Worm (Caenorhabditis elegans) whole organism, L3 larva: ENCODE data around the gene ech-6.

Experiments
- ZK546.5 ChIP-seq: sonication (generic microtip); optimal IDR thresholded peaks from 2 replicates; lab custom pipeline; 2017; ENCODE audit warnings: missing biosample characterization, missing genetic modification characterization
- aly-2 ChIP-seq: fragments of 150-350 bp; optimal IDR thresholded peaks from 2 replicates; lab custom pipeline; 2014; ENCODE audit warnings: missing biosample characterization, missing genetic modification characterization
- ceh-16 ChIP-seq: sonication (generic microtip); optimal IDR thresholded peaks from 2 replicates; lab custom pipeline; 2017; ENCODE audit warnings: missing biosample characterization, missing genetic modification characterization
- ceh-28 ChIP-seq: fragments of 150-350 bp; optimal IDR thresholded peaks from 2 replicates; lab custom pipeline; 2014; ENCODE audit warnings: missing biosample characterization, missing genetic modification reagents, missing genetic modification characterization
- ceh-82 ChIP-seq: fragments of 150-350 bp; optimal IDR thresholded peaks from 2 replicates; lab custom pipeline; 2014; ENCODE audit warnings: missing biosample characterization, missing genetic modification characterization
- ceh-9 ChIP-seq: sonication (generic microtip); optimal IDR thresholded peaks from 2 replicates; lab custom pipeline; 2018; ENCODE audit warnings: missing biosample characterization, missing genetic modification characterization
- daf-12 ChIP-seq: fragments of 150-350 bp; optimal IDR thresholded peaks from 2 replicates; lab custom pipeline; 2014; ENCODE audit warnings: missing biosample characterization, missing genetic modification reagents, missing genetic modification characterization
- egl-5 ChIP-seq: fragments of 150-350 bp; optimal IDR thresholded peaks from 2 replicates; lab custom pipeline; 2017; ENCODE audit warnings: missing biosample characterization, missing genetic modification reagents, missing genetic modification characterization, inconsistent platforms
- elt-2 ChIP-seq: sonication (generic microtip); optimal IDR thresholded peaks from 2 replicates; lab custom pipeline; 2016; ENCODE audit warnings: missing genetic modification reagents, mild to moderate bottlenecking, missing genetic modification characterization, missing compliant biosample characterization
- elt-3 ChIP-seq, 3 experiments: fragments of 150-350 bp in 1 of 3; sonication (generic microtip) in 2 of 3; optimal IDR thresholded peaks; 2 replicates in 2 of 3; 4 replicates in 1 of 3; lab custom pipeline; 2014 to 2017; ENCODE audit warnings: missing biosample characterization in 3 of 3, missing genetic modification characterization in 3 of 3
- eor-1 ChIP-seq, 2 experiments: fragments of 150-350 bp; optimal IDR thresholded peaks; 2 replicates each; lab custom pipeline; 2014 to 2018; ENCODE audit warnings: missing biosample characterization in 2 of 2, missing genetic modification characterization in 2 of 2
- fkh-10 ChIP-seq: sonication (generic microtip); optimal IDR thresholded peaks from 2 replicates; lab custom pipeline; 2017; ENCODE audit warnings: missing biosample characterization, missing genetic modification reagents, missing genetic modification characterization
- hmg-11 ChIP-seq: sonication (generic microtip); optimal IDR thresholded peaks from 2 replicates; lab custom pipeline; 2016; ENCODE audit warnings: missing genetic modification characterization, missing compliant biosample characterization
- jun-1 ChIP-seq: fragments of 150-350 bp; optimal IDR thresholded peaks from 2 replicates; lab custom pipeline; 2014; ENCODE audit warnings: missing biosample characterization, missing genetic modification reagents, missing genetic modification characterization
- lin-15B ChIP-seq: fragments of 150-350 bp; optimal IDR thresholded peaks from 2 replicates; lab custom pipeline; 2014; ENCODE audit warnings: missing biosample characterization, missing genetic modification characterization
- lsy-12 ChIP-seq: sonication (generic microtip); optimal IDR thresholded peaks from 2 replicates; lab custom pipeline; 2016; ENCODE audit warnings: mild to moderate bottlenecking, missing genetic modification characterization, missing compliant biosample characterization
- mdl-1 ChIP-seq: fragments of 150-350 bp; optimal IDR thresholded peaks from 2 replicates; lab custom pipeline; 2014; ENCODE audit warnings: missing biosample characterization, missing genetic modification characterization
- mml-1 ChIP-seq: fragments of 150-350 bp; sonication (generic microtip); optimal IDR thresholded peaks from 3 replicates; lab custom pipeline; 2014; ENCODE audit warnings: missing biosample characterization, missing genetic modification characterization
- nfya-1 ChIP-seq: sonication (generic microtip); optimal IDR thresholded peaks from 2 replicates; lab custom pipeline; 2017; ENCODE audit warnings: missing genetic modification characterization, mild to moderate bottlenecking, missing compliant biosample characterization, antibody characterized with exemption, moderate library complexity; ENCODE audit not compliant: insufficient read depth
- nhr-11 ChIP-seq: fragments of 150-350 bp; optimal IDR thresholded peaks from 2 replicates; lab custom pipeline; 2014; ENCODE audit warnings: missing biosample characterization, missing genetic modification characterization
- nhr-12 ChIP-seq: fragments of 150-350 bp; optimal IDR thresholded peaks from 2 replicates; lab custom pipeline; 2014; ENCODE audit warnings: missing biosample characterization, missing genetic modification characterization
- nhr-23 ChIP-seq: fragments of 150-350 bp; optimal IDR thresholded peaks from 2 replicates; lab custom pipeline; 2014; ENCODE audit warnings: missing biosample characterization, missing genetic modification reagents, missing genetic modification characterization
- nhr-237 ChIP-seq: fragments of 150-350 bp; optimal IDR thresholded peaks from 2 replicates; lab custom pipeline; 2014; ENCODE audit warnings: missing biosample characterization, missing genetic modification characterization
- nhr-25 ChIP-seq: sonication (generic microtip); optimal IDR thresholded peaks from 2 replicates; lab custom pipeline; 2017; ENCODE audit warnings: missing biosample characterization, missing genetic modification characterization
- nhr-28 ChIP-seq: fragments of 150-350 bp; optimal IDR thresholded peaks from 2 replicates; lab custom pipeline; 2014; ENCODE audit warnings: missing biosample characterization, missing genetic modification characterization
- nhr-67 ChIP-seq: fragments of 150-350 bp; optimal IDR thresholded peaks from 2 replicates; lab custom pipeline; 2014; ENCODE audit warnings: missing biosample characterization, missing genetic modification characterization
- nhr-76 ChIP-seq: fragments of 150-350 bp; sonication (generic microtip); optimal IDR thresholded peaks from 5 replicates; lab custom pipeline; 2014; ENCODE audit warnings: missing biosample characterization, missing genetic modification characterization
- nhr-77 ChIP-seq: fragments of 150-350 bp; optimal IDR thresholded peaks from 2 replicates; lab custom pipeline; 2014; ENCODE audit warnings: missing biosample characterization, missing genetic modification characterization
- pha-4 ChIP-seq: fragments of 150-350 bp; optimal IDR thresholded peaks from 2 replicates; lab custom pipeline; 2014; ENCODE audit warnings: missing biosample characterization, missing genetic modification reagents, missing genetic modification characterization
- sea-2 ChIP-seq: fragments of 150-350 bp; sonication (generic microtip); optimal IDR thresholded peaks from 4 replicates; lab custom pipeline; 2014; ENCODE audit warnings: missing biosample characterization, missing genetic modification reagents, missing genetic modification characterization
- snpc-4 ChIP-seq: fragments of 150-350 bp; optimal IDR thresholded peaks from 2 replicates; lab custom pipeline; 2014; ENCODE audit warnings: missing biosample characterization, missing genetic modification characterization
- tbx-2 ChIP-seq: sonication (generic microtip); optimal IDR thresholded peaks from 2 replicates; lab custom pipeline; 2016; ENCODE audit warnings: mild to moderate bottlenecking, missing genetic modification characterization, missing compliant biosample characterization
- unc-39 ChIP-seq: sonication (generic microtip); optimal IDR thresholded peaks from 4 replicates; lab custom pipeline; 2017; ENCODE audit warnings: missing biosample characterization, missing genetic modification characterization
- unc-62 ChIP-seq: fragments of 150-350 bp; sonication (generic microtip); optimal IDR thresholded peaks from 4 replicates; lab custom pipeline; 2014; ENCODE audit warnings: missing biosample characterization, missing genetic modification reagents, missing genetic modification characterization
- ztf-11 ChIP-seq: fragments of 150-350 bp; optimal IDR thresholded peaks from 2 replicates; lab custom pipeline; 2014; ENCODE audit warnings: missing biosample characterization, missing genetic modification characterization

ech-6 gene

ce11 chrIII:9702665-9703252 is 49.9 kb downstream of the ech-6 start:
- no peak for TF ChIP-seq eor-1 (tag; optimal IDR thresholded peaks at IDR 0.05; lab: Kevin White, UChicago)
- TF ChIP-seq hmg-11 (tag; lab: Kevin White, UChicago): peak; percentile 28
- TF ChIP-seq nhr-76: no peak
- no peak for TF ChIP-seq lsy-12 (tag; lab: Kevin White, UChicago)
- TF ChIP-seq ceh-82 (tag; lab: Kevin White, UChicago): no peak
- no peak for TF ChIP-seq egl-5 (tag; lab: Kevin White, UChicago)
- no peak for TF ChIP-seq sea-2 (GFP tag; lab: Kevin White, UChicago)
- TF ChIP-seq lin-15B (tag; lab: Kevin White, UChicago): no peak
- no peak for TF ChIP-seq nhr-25 (tag; lab: Kevin White, UChicago)
- no peak for TF ChIP-seq nhr-12 (tag; lab: Kevin White, UChicago)
- TF ChIP-seq elt-2 (tag; lab: Kevin White, UChicago): peak; percentile 6
- peak; percentile 3 for TF ChIP-seq nfya-1 (tag; lab: Kevin White, UChicago)
- no peak for TF ChIP-seq jun-1 (tag; lab: Kevin White, UChicago)
- no peak for TF ChIP-seq daf-12 (tag; lab: Kevin White, UChicago)
- TF ChIP-seq ztf-11: no peak
- TF ChIP-seq ceh-28 (tag; lab: Kevin White, UChicago): no peak
- no peak for TF ChIP-seq snpc-4 (tag; lab: Kevin White, UChicago)
- no peak for TF ChIP-seq nhr-77 (tag; lab: Kevin White, UChicago)
- no peak for TF ChIP-seq ZK546.5 (tag; lab: Kevin White, UChicago)
- TF ChIP-seq elt-3 (tag; optimal IDR thresholded peaks at IDR 0.05; lab: Kevin White, UChicago): no peak
- peak; percentile 68 for TF ChIP-seq pha-4 (tag; lab: Kevin White, UChicago)
- no peak for TF ChIP-seq fkh-10
- no peak for TF ChIP-seq tbx-2 (tag; lab: Kevin White, UChicago)
- TF ChIP-seq nhr-67 (tag; lab: Kevin White, UChicago): no peak
- TF ChIP-seq ceh-9: no peak
- no peak for TF ChIP-seq aly-2 (tag; lab: Kevin White, UChicago)
- TF ChIP-seq ceh-16 (tag; lab: Kevin White, UChicago): no peak
- no peak for TF ChIP-seq mdl-1 (tag; lab: Kevin White, UChicago)
- TF ChIP-seq unc-62: peak; percentile 6
- TF ChIP-seq unc-39 (tag; lab: Kevin White, UChicago): no peak
- TF ChIP-seq mml-1 (tag; lab: Kevin White, UChicago): no peak
- no peak for TF ChIP-seq nhr-23 (tag; lab: Kevin White, UChicago)
- TF ChIP-seq nhr-28 (tag; lab: Kevin White, UChicago): no peak
- TF ChIP-seq, all 47 proteins: peak for 5

ce11 chrIII:9701798-9702197 is 50.9 kb downstream of the ech-6 start:
- TF ChIP-seq nhr-11 (tag; lab: Kevin White, UChicago) (no peak), nhr-237 (tag; lab: Kevin White, UChicago) (no peak), fkh-10 (peak; percentile 22), nhr-67 (tag; lab: Kevin White, UChicago) (no peak), ceh-16 (tag; lab: Kevin White, UChicago) (no peak), nfya-1 (tag; lab: Kevin White, UChicago) (no peak)
- TF ChIP-seq, all 47 proteins: peak for 1
